Fruit fly (Drosophila melanogaster) whole organism, wandering third instar larva: ENCODE data around the gene CG14695.

Source experiments
- Dfd ChIP-seq: fragments of >200 bp; optimal IDR thresholded peaks from 2 replicates; lab custom pipeline; 2017; ENCODE audit warnings: missing biosample characterization, missing genetic modification characterization
- Hr83 ChIP-seq: fragments of 200-300 bp; sonication (Bioruptor generic); optimal IDR thresholded peaks from 2 replicates; lab custom pipeline; 2016; ENCODE audit warnings: missing biosample characterization, mild to moderate bottlenecking, missing genetic modification characterization, moderate library complexity; ENCODE audit not compliant: poor library complexity, severe bottlenecking
- Myc ChIP-seq: fragments of >200 bp; optimal IDR thresholded peaks from 2 replicates; lab custom pipeline; 2017
- br ChIP-seq: fragments of 200-800 bp; sonication (Bioruptor generic); optimal IDR thresholded peaks from 2 replicates; lab custom pipeline; 2016; ENCODE audit warnings: missing biosample characterization, missing genetic modification characterization
- dl ChIP-seq, 2 experiments: fragments of 175-275, 200-275 bp in 1 of 2; fragments of 200-275 bp in 1 of 2; sonication (Bioruptor generic); optimal IDR thresholded peaks; lab custom pipeline; 2018; ENCODE audit warnings: mild to moderate bottlenecking in 2 of 2, missing biosample characterization in 2 of 2, missing genetic modification characterization in 2 of 2, moderate library complexity in 2 of 2; ENCODE audit not compliant: partially characterized antibody in 2 of 2, insufficient read depth in 1 of 2
- h ChIP-seq: fragments of 200-800 bp; sonication (Bioruptor generic); optimal IDR thresholded peaks from 3 replicates; lab custom pipeline; 2016; ENCODE audit warnings: missing biosample characterization, mild to moderate bottlenecking, missing genetic modification characterization
- lola ChIP-seq: fragments of >200 bp; optimal IDR thresholded peaks from 2 replicates; lab custom pipeline; 2017; ENCODE audit warnings: missing biosample characterization, missing genetic modification characterization
- pan ChIP-seq: fragments of >200 bp; optimal IDR thresholded peaks from 2 replicates; lab custom pipeline; 2017
- usp ChIP-seq: fragments of >200 bp; optimal IDR thresholded peaks from 2 replicates; lab custom pipeline; 2017; ENCODE audit warnings: missing biosample characterization, missing genetic modification characterization

DNA sequence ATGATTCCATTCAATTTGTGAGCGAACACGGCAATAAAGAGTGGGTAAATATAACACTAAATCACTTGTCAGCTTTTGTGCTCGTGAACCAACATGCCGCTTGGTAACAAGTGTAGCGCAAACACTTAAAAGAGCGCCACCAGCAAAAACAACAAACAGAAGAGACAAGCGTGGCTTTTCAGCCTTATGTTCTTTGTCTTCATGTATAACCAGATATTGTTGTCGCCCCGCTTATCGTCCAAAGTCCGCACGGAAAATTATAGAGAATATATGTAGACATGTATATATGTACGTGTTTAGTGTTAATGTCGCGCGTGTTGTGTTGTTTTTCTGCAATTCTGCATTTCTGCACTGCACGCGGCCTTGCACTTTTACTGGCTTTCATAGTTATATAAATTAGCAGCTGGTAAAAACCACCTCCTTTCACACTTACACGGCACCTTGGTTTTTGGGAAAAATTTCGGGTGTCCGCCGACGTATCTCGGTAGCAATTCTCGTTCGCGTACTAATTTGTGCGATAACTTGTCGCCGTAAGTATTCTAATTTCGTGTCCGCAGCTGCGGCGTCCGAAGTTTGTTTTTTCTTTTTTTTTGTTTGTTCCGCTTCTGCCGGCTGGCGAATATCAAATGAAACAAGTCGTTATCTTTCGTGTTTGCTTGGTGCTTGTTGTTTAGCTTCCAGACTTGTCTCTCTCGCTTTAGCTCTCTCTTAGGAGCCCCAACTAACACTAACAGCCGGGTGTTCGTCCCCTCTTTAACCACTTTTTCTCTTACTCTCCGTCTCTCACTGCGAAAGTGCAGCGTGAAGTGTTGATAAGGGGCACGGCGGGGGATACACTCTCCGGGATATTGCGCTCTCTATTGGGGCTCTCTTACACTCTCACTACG lies 9.8 kb upstream of the CG14695 start:
- no peak for TF ChIP-seq Myc (lab: Kevin White, UChicago)
- TF ChIP-seq Hr83 = no peak
- TF ChIP-seq br (GFP tag; lab: Kevin White, UChicago) = peak; percentile 32
- TF ChIP-seq usp (GFP tag; lab: Kevin White, UChicago) = no peak
- no peak for TF ChIP-seq Dfd (GFP tag; lab: Kevin White, UChicago)
- peak; percentile 92 to 97 for TF ChIP-seq dl (GFP tag; optimal IDR thresholded peaks at IDR 0.05; lab: Kevin White, UChicago; ENCODE audit: insufficient read depth in 1 of 2, partially characterized antibody in 2 of 2)
- TF ChIP-seq h (GFP tag; lab: Kevin White, UChicago) = peak; percentile 46
- no peak for TF ChIP-seq pan (lab: Kevin White, UChicago)
- TF ChIP-seq lola = no peak
